Fruit fly (Drosophila melanogaster) whole organism, embryonic: ENCODE data around the gene CG5388.

ENCODE experiments used
- Bdp1 ChIP-seq: fragments of 200-800 bp; sonication (Bioruptor generic); optimal IDR thresholded peaks from 3 replicates; lab custom pipeline; 2016; ENCODE audit warnings: missing biosample characterization, missing genetic modification characterization
- C15 ChIP-seq: fragments of 200-800 bp; sonication (Bioruptor generic); IDR thresholded peaks from 3 replicates; pipeline ENCODE4 v1.3.6; 2022; ENCODE audit warnings: missing biosample characterization, missing genetic modification characterization
- CG10321 ChIP-seq: fragments of 200-800 bp; sonication (Bioruptor generic); IDR thresholded peaks from 2 replicates; pipeline ENCODE4 v1.3.6; 2022; ENCODE audit warnings: missing biosample characterization, missing genetic modification characterization
- CG10979 ChIP-seq: fragments of 200-800 bp; sonication (Bioruptor generic); optimal IDR thresholded peaks from 2 replicates; lab custom pipeline; 2018; ENCODE audit warnings: missing biosample characterization, mild to moderate bottlenecking, missing genetic modification characterization, moderate library complexity
- CG12769 ChIP-seq: fragments of 200-800 bp; sonication (Bioruptor generic); optimal IDR thresholded peaks from 2 replicates; lab custom pipeline; 2019; ENCODE audit warnings: missing biosample characterization, mild to moderate bottlenecking, missing genetic modification characterization, moderate library complexity
- CG13775 ChIP-seq: fragments of 200-800 bp; sonication (Bioruptor generic); optimal IDR thresholded peaks from 3 replicates; lab custom pipeline; 2017; ENCODE audit warnings: missing biosample characterization, mild to moderate bottlenecking, missing genetic modification characterization
- CG1603 ChIP-seq: fragments of 200-800 bp; sonication (Bioruptor generic); optimal IDR thresholded peaks from 2 replicates; lab custom pipeline; 2019; ENCODE audit warnings: missing biosample characterization, mild to moderate bottlenecking, missing genetic modification characterization, moderate library complexity
- CG16779 ChIP-seq: fragments of 200-800 bp; sonication (Bioruptor generic); IDR thresholded peaks from 2 replicates; pipeline ENCODE4 v1.3.6; 2022; ENCODE audit warnings: missing biosample characterization, missing genetic modification characterization
- CG17328 ChIP-seq: fragments of 200-800 bp; sonication (Bioruptor generic); IDR thresholded peaks from 2 replicates; pipeline ENCODE4 v1.3.6; 2022; ENCODE audit warnings: missing biosample characterization, missing genetic modification characterization
- CG17568 ChIP-seq: fragments of 200-800 bp; sonication (Bioruptor generic); optimal IDR thresholded peaks from 2 replicates; lab custom pipeline; 2018; ENCODE audit warnings: missing biosample characterization, mild to moderate bottlenecking, missing genetic modification characterization, moderate library complexity
- CG18476 ChIP-seq: fragments of 200-800 bp; sonication (Bioruptor generic); optimal IDR thresholded peaks from 2 replicates; lab custom pipeline; 2016; ENCODE audit warnings: missing biosample characterization, mild to moderate bottlenecking, missing genetic modification characterization
- CG18599 ChIP-seq: fragments of 200-800 bp; sonication (Bioruptor generic); optimal IDR thresholded peaks from 3 replicates; lab custom pipeline; 2017; ENCODE audit warnings: missing biosample characterization, missing genetic modification characterization, mild to moderate bottlenecking, moderate library complexity, missing genetic modification reagents
- CG30431 ChIP-seq: fragments of 200-800 bp; sonication (Bioruptor generic); optimal IDR thresholded peaks from 2 replicates; lab custom pipeline; 2017; ENCODE audit warnings: missing biosample characterization, missing genetic modification characterization
- CG3281 ChIP-seq: fragments of 200-800 bp; sonication (Bioruptor generic); optimal IDR thresholded peaks from 3 replicates; lab custom pipeline; 2017; ENCODE audit warnings: missing biosample characterization, mild to moderate bottlenecking, missing genetic modification characterization
- CG34376 ChIP-seq: fragments of 200-800 bp; sonication (Bioruptor generic); optimal IDR thresholded peaks from 2 replicates; lab custom pipeline; 2018; ENCODE audit warnings: missing biosample characterization, mild to moderate bottlenecking, missing genetic modification characterization
- CG3726 ChIP-seq: fragments of 200-800 bp; sonication (Bioruptor generic); IDR thresholded peaks from 3 replicates; pipeline ENCODE4, ENCODE4 v1.3.6; 2022; ENCODE audit warnings: missing biosample characterization, missing genetic modification characterization
- CG4282 ChIP-seq: fragments of 200-800 bp; sonication (Bioruptor generic); optimal IDR thresholded peaks from 2 replicates; lab custom pipeline; 2016; ENCODE audit warnings: missing biosample characterization, missing genetic modification characterization
- CG4730 ChIP-seq: fragments of 200-800 bp; sonication (Bioruptor generic); IDR thresholded peaks from 2 replicates; pipeline ENCODE4 v1.3.6; 2022; ENCODE audit warnings: missing biosample characterization, missing genetic modification characterization
- CG7372 ChIP-seq: fragments of 200-800 bp; sonication (Bioruptor generic); IDR thresholded peaks from 2 replicates; pipeline ENCODE4 v1.3.6; 2022; ENCODE audit warnings: missing biosample characterization, missing genetic modification characterization
- CG8765 ChIP-seq: fragments of 200-800 bp; sonication (Bioruptor generic); IDR thresholded peaks from 2 replicates; pipeline ENCODE4 v1.3.6; 2022; ENCODE audit warnings: missing biosample characterization, missing genetic modification characterization
- CG8924 ChIP-seq: fragments of 200-800 bp; optimal IDR thresholded peaks from 3 replicates; lab custom pipeline; 2019; ENCODE audit warnings: missing biosample characterization, mild to moderate bottlenecking, missing genetic modification characterization, moderate library complexity
- ERR ChIP-seq: fragments of 200-800 bp; sonication (Bioruptor generic); optimal IDR thresholded peaks from 2 replicates; lab custom pipeline; 2016; ENCODE audit warnings: missing biosample characterization, missing genetic modification characterization
- Fer1 ChIP-seq: fragments of 200-800 bp; sonication (Bioruptor generic); optimal IDR thresholded peaks from 2 replicates; lab custom pipeline; 2017; ENCODE audit warnings: missing biosample characterization, mild to moderate bottlenecking, missing genetic modification characterization
- Hmx ChIP-seq: fragments of 200-800 bp; sonication (Bioruptor generic); optimal IDR thresholded peaks from 2 replicates; lab custom pipeline; 2016; ENCODE audit warnings: missing biosample characterization, missing genetic modification characterization
- Jarid2 ChIP-seq: fragments of 200-800 bp; sonication (Bioruptor generic); optimal IDR thresholded peaks from 3 replicates; lab custom pipeline; 2017; ENCODE audit warnings: mild to moderate bottlenecking, missing biosample characterization, missing genetic modification reagents, missing genetic modification characterization
- MTF-1 ChIP-seq: fragments of 200-800 bp; sonication (Bioruptor generic); optimal IDR thresholded peaks from 2 replicates; lab custom pipeline; 2018; ENCODE audit warnings: missing biosample characterization, mild to moderate bottlenecking, missing genetic modification characterization, borderline replicate concordance
- Meics ChIP-seq: fragments of 200-800 bp; sonication (Bioruptor generic); optimal IDR thresholded peaks from 2 replicates; lab custom pipeline; 2017; ENCODE audit warnings: missing biosample characterization, mild to moderate bottlenecking, missing genetic modification characterization
- Opbp ChIP-seq: fragments of 200-800 bp; sonication (Bioruptor generic); IDR thresholded peaks from 3 replicates; pipeline ENCODE4 v1.3.6; 2022; ENCODE audit warnings: missing biosample characterization, missing genetic modification characterization; ENCODE audit not compliant: partially characterized antibody
- al ChIP-seq: fragments of 200-800 bp; sonication (Bioruptor generic); IDR thresholded peaks from 2 replicates; pipeline ENCODE4 v1.3.6; 2022; ENCODE audit warnings: missing biosample characterization, missing genetic modification characterization
- amos ChIP-seq: fragments of 200-800 bp; sonication (Bioruptor generic); IDR thresholded peaks from 2 replicates; pipeline ENCODE4 v1.3.6; 2022; ENCODE audit warnings: missing biosample characterization, missing genetic modification characterization; ENCODE audit not compliant: partially characterized antibody
- az2 ChIP-seq: fragments of 200-800 bp; sonication (Bioruptor generic); optimal IDR thresholded peaks from 3 replicates; lab custom pipeline; 2016; ENCODE audit warnings: missing biosample characterization, missing genetic modification characterization
- chm ChIP-seq: fragments of 200-800 bp; sonication (Bioruptor generic); IDR thresholded peaks from 2 replicates; pipeline ENCODE4 v1.3.6; 2022; ENCODE audit warnings: missing biosample characterization, missing genetic modification characterization
- chn ChIP-seq: fragments of 200-800 bp; sonication (Bioruptor generic); optimal IDR thresholded peaks from 2 replicates; lab custom pipeline; 2016; ENCODE audit warnings: missing biosample characterization, missing genetic modification characterization
- ewg ChIP-seq: fragments of 200-800 bp; sonication (Bioruptor generic); optimal IDR thresholded peaks from 3 replicates; lab custom pipeline; 2017; ENCODE audit warnings: mild to moderate bottlenecking, missing biosample characterization, missing genetic modification reagents, missing genetic modification characterization
- fd64A ChIP-seq: fragments of 200-800 bp; sonication (Bioruptor generic); optimal IDR thresholded peaks from 3 replicates; lab custom pipeline; 2018; ENCODE audit warnings: missing biosample characterization, mild to moderate bottlenecking, missing genetic modification characterization
- gem ChIP-seq: fragments of 200-800 bp; sonication (Bioruptor generic); optimal IDR thresholded peaks from 2 replicates; lab custom pipeline; 2019; ENCODE audit warnings: missing biosample characterization, mild to moderate bottlenecking, missing genetic modification characterization, moderate library complexity
- gt ChIP-seq: fragments of 200-800 bp; sonication (Bioruptor generic); IDR thresholded peaks from 2 replicates; pipeline ENCODE4 v1.3.6; 2022; ENCODE audit warnings: missing biosample characterization, missing genetic modification characterization
- her ChIP-seq: fragments of 200-800 bp; sonication (Bioruptor generic); optimal IDR thresholded peaks from 2 replicates; lab custom pipeline; 2016; ENCODE audit warnings: missing biosample characterization, missing genetic modification characterization
- kah ChIP-seq: fragments of 200-800 bp; sonication (Bioruptor generic); optimal IDR thresholded peaks from 2 replicates; lab custom pipeline; 2018; ENCODE audit warnings: missing biosample characterization, mild to moderate bottlenecking, missing genetic modification characterization
- kay ChIP-seq: fragments of 200-800 bp; sonication (Bioruptor generic); optimal IDR thresholded peaks from 2 replicates; lab custom pipeline; 2016; ENCODE audit warnings: missing biosample characterization, missing genetic modification characterization
- lilli ChIP-seq: fragments of 200-800 bp; sonication (Bioruptor generic); optimal IDR thresholded peaks from 3 replicates; lab custom pipeline; 2016; ENCODE audit warnings: missing biosample characterization, missing genetic modification characterization
- org-1 ChIP-seq: fragments of 200-800 bp; sonication (Bioruptor generic); optimal IDR thresholded peaks from 2 replicates; lab custom pipeline; 2017; ENCODE audit warnings: missing biosample characterization, missing genetic modification characterization
- otp ChIP-seq: fragments of 200-800 bp; sonication (Bioruptor generic); IDR thresholded peaks from 3 replicates; pipeline ENCODE4, ENCODE4 v1.3.6; 2022; ENCODE audit warnings: missing biosample characterization, missing genetic modification characterization
- pnt ChIP-seq: fragments of 200-800 bp; sonication (Bioruptor generic); optimal IDR thresholded peaks from 3 replicates; lab custom pipeline; 2016; ENCODE audit warnings: missing biosample characterization, missing genetic modification characterization
- ranshi ChIP-seq: fragments of 200-800 bp; sonication (Bioruptor generic); IDR thresholded peaks from 2 replicates; pipeline ENCODE4 v1.3.6; 2022; ENCODE audit warnings: missing biosample characterization, missing genetic modification characterization
- sr ChIP-seq: fragments of 200-800 bp; sonication (Bioruptor generic); IDR thresholded peaks from 3 replicates; pipeline ENCODE4 v1.3.6; 2022; ENCODE audit warnings: missing biosample characterization, missing genetic modification characterization
- tio ChIP-seq: fragments of 200-800 bp; sonication (Bioruptor generic); optimal IDR thresholded peaks from 2 replicates; lab custom pipeline; 2017; ENCODE audit warnings: missing biosample characterization, missing genetic modification characterization, inconsistent platforms
- tna ChIP-seq: fragments of 200-800 bp; sonication (Bioruptor generic); IDR thresholded peaks from 2 replicates; pipeline ENCODE4 v1.3.6; 2022; ENCODE audit warnings: missing biosample characterization, missing genetic modification characterization; ENCODE audit not compliant: partially characterized antibody
- ttk ChIP-seq: fragments of 200-800 bp; sonication (Bioruptor generic); IDR thresholded peaks from 2 replicates; pipeline ENCODE4 v2.1.2; 2022; ENCODE audit warnings: missing biosample characterization, missing genetic modification characterization
- wdn ChIP-seq: fragments of 200-800 bp; sonication (Bioruptor generic); IDR thresholded peaks from 2 replicates; pipeline ENCODE4 v1.3.6; 2022; ENCODE audit warnings: missing biosample characterization, missing genetic modification characterization

The CG5388 gene

DNA sequence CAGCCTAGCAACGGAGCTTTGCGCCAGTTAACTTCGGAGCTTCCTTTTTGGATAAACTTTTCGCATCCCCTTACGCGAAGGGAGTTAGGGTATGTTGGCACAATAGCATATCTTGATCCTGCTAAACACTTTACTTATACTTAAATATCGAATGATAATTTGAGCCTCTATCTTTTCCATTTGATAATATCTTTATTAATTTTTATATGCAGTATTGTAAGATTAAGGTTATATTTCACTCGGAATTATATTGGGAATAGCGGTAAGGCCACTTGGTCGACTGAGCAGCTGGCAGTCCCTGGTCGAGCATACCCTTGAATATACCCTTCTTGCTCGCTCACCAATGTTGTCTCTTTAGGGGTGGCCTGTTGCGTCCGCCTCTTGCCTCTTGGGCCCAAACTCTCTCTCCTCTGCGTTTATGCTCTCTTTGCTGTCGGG, 28.7 kb upstream of the CG5388 start (continued):
- TF ChIP-seq org-1 (peak; percentile 61), Bdp1 (peak; percentile 3), CG3281 (GFP tag; lab: Kevin White, UChicago) (peak; percentile 69), Meics (peak; percentile 77), kah (GFP tag; lab: Kevin White, UChicago) (no peak), CG16779 (GFP tag; lab: Robert Waterston, UW) (0 out of 2 replicates have a peak, but pooled peaks have one; percentile 10), ERR (GFP tag; lab: Kevin White, UChicago) (no peak), pnt (GFP tag; lab: Kevin White, UChicago) (peak; percentile 37), CG34376 (GFP tag; lab: Kevin White, UChicago) (no peak), C15 (GFP tag; lab: Robert Waterston, UW) (0 out of 3 replicates have a peak, but pooled peaks have one; percentile 49), CG17328 (peak; percentile 74), MTF-1 (no peak), tio (GFP tag; lab: Kevin White, UChicago) (peak; percentile 57), CG10321 (GFP tag; lab: Robert Waterston, UW) (peak; percentile 7; the same call in 1 of the 2 replicates), CG7372 (GFP tag; lab: Robert Waterston, UW) (peak; percentile 56), CG12769 (no peak), chm (GFP tag; lab: Robert Waterston, UW) (peak; percentile 77), Opbp (GFP tag; lab: Robert Waterston, UW) (no peak), her (GFP tag; lab: Kevin White, UChicago) (no peak), CG8765 (GFP tag; lab: Robert Waterston, UW) (peak; percentile 6; the same call in 1 of the 2 replicates), gt (GFP tag; lab: Robert Waterston, UW) (0 out of 2 replicates have a peak, but pooled peaks have one; percentile 39), CG18476 (GFP tag; lab: Kevin White, UChicago) (peak; percentile 26), al (peak; percentile 60; the same call in 1 of the 2 replicates), az2 (GFP tag; lab: Kevin White, UChicago) (peak; percentile 52), wdn (GFP tag; lab: Robert Waterston, UW) (peak; percentile 72), CG18599 (GFP tag; lab: Kevin White, UChicago) (peak; percentile 87), Fer1 (GFP tag; lab: Kevin White, UChicago) (peak; percentile 74), CG17568 (GFP tag; lab: Kevin White, UChicago) (no peak), lilli (GFP tag; lab: Kevin White, UChicago) (peak; percentile 66), CG8924 (tag; lab: Kevin White, UChicago) (peak; percentile 67), ranshi (peak; percentile 81; the same call in 1 of the 2 replicates), CG4282 (GFP tag; lab: Kevin White, UChicago) (no peak), gem (peak; percentile 76), ttk (peak; percentile 55), tna (GFP tag; lab: Robert Waterston, UW) (no peak), CG30431 (GFP tag; lab: Kevin White, UChicago) (no peak), ewg (GFP tag; lab: Kevin White, UChicago) (no peak), CG1603 (tag; lab: Kevin White, UChicago) (peak; percentile 34), amos (GFP tag; lab: Robert Waterston, UW) (no peak), fd64A (GFP tag; lab: Kevin White, UChicago) (no peak), chn (peak; percentile 32), Hmx (GFP tag; lab: Kevin White, UChicago) (peak; percentile 39), otp (GFP tag; lab: Robert Waterston, UW) (peak; percentile 69; the same call in 2 of the 3 replicates), CG13775 (GFP tag; lab: Kevin White, UChicago) (peak; percentile 64), sr (GFP tag; lab: Robert Waterston, UW) (no peak), kay (GFP tag; lab: Kevin White, UChicago) (peak; percentile 60), CG3726 (peak; percentile 69; the same call in 2 of the 3 replicates), CG4730 (GFP tag; lab: Robert Waterston, UW) (peak; percentile 63), Jarid2 (GFP tag; lab: Kevin White, UChicago) (peak; percentile 37), CG10979 (tag; lab: Kevin White, UChicago) (peak; percentile 34)
